Fruit fly (Drosophila melanogaster): ENCODE data around the gene CG11594.

The CG11594 gene

dm6 chr3L:4072717-4073116 lies 46.9 kb upstream of the CG11594 start (continued):
- TF ChIP-seq CkIIα-i1 (GFP tag; IDR thresholded peaks at IDR 0.05), result no peak
- TF ChIP-seq NK7.1 (GFP tag; optimal IDR thresholded peaks at IDR 0.05), result no peak
- TF ChIP-seq knrl (GFP tag; IDR thresholded peaks at IDR 0.05; ENCODE audit: partially characterized antibody), result no peak
- 0 out of 3 replicates have a peak, but pooled peaks have one; percentile 17 for TF ChIP-seq H15 (GFP tag; IDR thresholded peaks at IDR 0.05)
- TF ChIP-seq Hmx (GFP tag; optimal IDR thresholded peaks at IDR 0.05), result no peak
- no peak for TF ChIP-seq al (GFP tag; IDR thresholded peaks at IDR 0.05)
- TF ChIP-seq CG43689 (GFP tag; IDR thresholded peaks at IDR 0.05), result no peak
- TF ChIP-seq CG11695 (GFP tag; IDR thresholded peaks at IDR 0.05), result no peak
- TF ChIP-seq ranshi (GFP tag; IDR thresholded peaks at IDR 0.05), result no peak
- TF ChIP-seq unc-4 (GFP tag; IDR thresholded peaks at IDR 0.05; ENCODE audit: partially characterized antibody), result no peak
- no peak for TF ChIP-seq Abd-B (GFP tag; optimal IDR thresholded peaks at IDR 0.05)
- TF ChIP-seq dmrt99B (tag; optimal IDR thresholded peaks at IDR 0.05), result no peak
- no peak for TF ChIP-seq CG3726 (GFP tag; IDR thresholded peaks at IDR 0.05)
- TF ChIP-seq lab (GFP tag; optimal IDR thresholded peaks at IDR 0.05), result no peak
- TF ChIP-seq ash1 (GFP tag; optimal IDR thresholded peaks at IDR 0.05), result no peak

dm6 chr3L:4071561-4072049 lies 45.8 kb upstream of the CG11594 start, which contains the start of gene wit:
Gene wit (minus strand): TSS chr3L:4071717.
- TF ChIP-seq zen2 (GFP tag; IDR thresholded peaks at IDR 0.05; ENCODE audit: partially characterized antibody) (peak; percentile 88; the same call in 2 of the 3 replicates), Hand (GFP tag; optimal IDR thresholded peaks at IDR 0.05) (peak; percentile 55), CG6854 (GFP tag; optimal IDR thresholded peaks at IDR 0.05) (peak; percentile 65), CG8765 (GFP tag; IDR thresholded peaks at IDR 0.05) (no peak), CG32532 (GFP tag; IDR thresholded peaks at IDR 0.05) (peak; percentile 62; the same call in 1 of the 2 replicates), ATbp (GFP tag; optimal IDR thresholded peaks at IDR 0.05) (peak; percentile 19), ttk (GFP tag; IDR thresholded peaks at IDR 0.05) (0 out of 2 replicates have a peak, but pooled peaks have one; percentile 22), Doc3 (GFP tag; IDR thresholded peaks at IDR 0.05; ENCODE audit: partially characterized antibody) (peak; percentile 48; the same call in 1 of the 3 replicates), CG32767 (GFP tag; IDR thresholded peaks at IDR 0.05) (0 out of 2 replicates have a peak, but pooled peaks have one; percentile 16), Usf (GFP tag; optimal IDR thresholded peaks at IDR 0.05) (no peak), bigmax (GFP tag; optimal IDR thresholded peaks at IDR 0.05) (no peak), Atf-2 (GFP tag; optimal IDR thresholded peaks at IDR 0.05) (no peak), CG13775 (GFP tag; optimal IDR thresholded peaks at IDR 0.05) (no peak), hkb (optimal IDR thresholded peaks at IDR 0.05) (no peak), hkb (GFP tag; IDR thresholded peaks at IDR 0.05) (peak; percentile 49; the same call in 1 of the 2 replicates), seq (GFP tag; IDR thresholded peaks at IDR 0.05) (no peak), CG2678 (tag; optimal IDR thresholded peaks at IDR 0.05) (peak; percentile 21), Mad (GFP tag; optimal IDR thresholded peaks at IDR 0.05) (peak; percentile 6), ara (GFP tag; IDR thresholded peaks at IDR 0.05) (no peak), z (GFP tag; IDR thresholded peaks at IDR 0.05) (peak; percentile 93), ranshi (GFP tag; IDR thresholded peaks at IDR 0.05) (peak; percentile 11; the same call in 1 of the 2 replicates), CG11695 (GFP tag; IDR thresholded peaks at IDR 0.05) (0 out of 3 replicates have a peak, but pooled peaks have one; percentile 11), HHEX (GFP tag; optimal IDR thresholded peaks at IDR 0.05) (no peak), Med (GFP tag) (peak; percentile 87), Hmr (GFP tag; optimal IDR thresholded peaks at IDR 0.05) (peak; percentile 50), dm (GFP tag; optimal IDR thresholded peaks at IDR 0.05) (no peak), Ets97D (GFP tag; optimal IDR thresholded peaks at IDR 0.05) (no peak), rib (GFP tag; IDR thresholded peaks at IDR 0.05) (peak; percentile 56; the same call in 1 of the 2 replicates), CG13287 (GFP tag; IDR thresholded peaks at IDR 0.05; ENCODE audit: partially characterized antibody) (peak; percentile 73), sens (GFP tag) (peak; percentile 65), Dp (GFP tag; optimal IDR thresholded peaks at IDR 0.05) (peak; percentile 6), CG7928 (GFP tag; optimal IDR thresholded peaks at IDR 0.05) (no peak), bbx (GFP tag; IDR thresholded peaks at IDR 0.05; ENCODE audit: partially characterized antibody) (peak; percentile 41; the same call in 1 of the 2 replicates), emc (GFP tag; optimal IDR thresholded peaks at IDR 0.05) (no peak), PHDP (tag; optimal IDR thresholded peaks at IDR 0.05) (peak; percentile 47), CG4282 (GFP tag; optimal IDR thresholded peaks at IDR 0.05) (no peak)

All from whole organism, embryonic.